Worm (Caenorhabditis elegans) whole organism, late embryonic: ENCODE data around the gene F28H6.8.

Source experiments
- T23F11.4 ChIP-seq: fragments of 200-800 bp; sonication (Bioruptor generic); optimal IDR thresholded peaks from 2 replicates; lab custom pipeline; 2018; ENCODE audit warnings: mild to moderate bottlenecking, missing genetic modification characterization, missing compliant biosample characterization
- ceh-19 ChIP-seq: fragments of 200-800 bp; sonication (Bioruptor generic); optimal IDR thresholded peaks from 2 replicates; lab custom pipeline; 2018; ENCODE audit warnings: mild to moderate bottlenecking, missing genetic modification characterization, missing compliant biosample characterization

DNA sequence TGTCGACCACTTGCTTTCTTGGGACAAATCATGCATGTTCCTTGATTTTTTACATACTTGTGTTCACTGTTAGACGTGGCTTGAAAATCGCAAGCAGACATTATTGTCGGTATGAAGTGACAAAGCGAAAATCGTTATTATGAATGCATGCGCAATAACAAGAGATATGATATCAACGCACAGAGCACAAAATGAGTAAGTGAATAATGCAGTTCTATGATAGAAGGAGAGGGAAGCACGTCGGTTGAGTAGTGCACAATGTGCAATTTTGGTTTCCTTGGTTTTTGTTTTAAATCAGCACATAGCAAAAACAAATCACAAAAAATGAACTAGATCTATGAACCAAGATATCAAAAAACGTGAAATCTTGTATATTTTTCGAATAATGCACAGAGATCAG is 20.8 kb downstream of the F28H6.8 start, which contains the start of gene nhr-281:
- TF ChIP-seq T23F11.4 (GFP tag; lab: Kevin White, UChicago), result no peak
- no peak for TF ChIP-seq ceh-19 (GFP tag; lab: Kevin White, UChicago)
